Worm (Caenorhabditis elegans): Measurements from ENCODE around the gene mel-32.

mel-32 gene

ce11 chrIII:6453665-6454064 is 10.9 kb upstream of the mel-32 start (continued):
- no peak for TF ChIP-seq nfya-2 (GFP tag; IDR thresholded peaks at IDR 0.05)
- no peak for TF ChIP-seq ceh-58 (GFP tag; IDR thresholded peaks at IDR 0.05)
- no peak for TF ChIP-seq gei-17 (GFP tag; optimal IDR thresholded peaks at IDR 0.05)
- TF ChIP-seq F57C9.4 (tag; optimal IDR thresholded peaks at IDR 0.05): no peak
- TF ChIP-seq B0019.2 (GFP tag; conservative IDR thresholded peaks at IDR 0.05): no peak
- no peak for TF ChIP-seq ccch-3 (GFP tag; optimal IDR thresholded peaks at IDR 0.05)
- TF ChIP-seq rec-8 (tag; optimal IDR thresholded peaks at IDR 0.05): no peak
- no peak for TF ChIP-seq T26A5.8 (tag; optimal IDR thresholded peaks at IDR 0.05)
- no peak for TF ChIP-seq unc-130 (GFP tag; optimal IDR thresholded peaks at IDR 0.05)
- no peak for TF ChIP-seq hlh-12 (tag; optimal IDR thresholded peaks at IDR 0.05)
- TF ChIP-seq lag-1 (GFP tag; IDR thresholded peaks at IDR 0.05): no peak
- TF ChIP-seq pbrm-1 (GFP tag; IDR thresholded peaks at IDR 0.05): peak; percentile 76
- TF ChIP-seq snpc-1.1 (tag; optimal IDR thresholded peaks at IDR 0.05; ENCODE audit: insufficient read depth): no peak
- no peak for TF ChIP-seq hmg-20 (GFP tag; IDR thresholded peaks at IDR 0.05)
- peak; percentile 52 for TF ChIP-seq lin-40 (tag; optimal IDR thresholded peaks at IDR 0.05)
- TF ChIP-seq athp-1 (tag; optimal IDR thresholded peaks at IDR 0.05): no peak
- no peak for TF ChIP-seq F22D6.2 (tag; optimal IDR thresholded peaks at IDR 0.05)
- TF ChIP-seq attf-5 (GFP tag; optimal IDR thresholded peaks at IDR 0.05): peak; percentile 98
- no peak for TF ChIP-seq bed-2 (GFP tag; IDR thresholded peaks at IDR 0.05)
- peak; percentile 44 for TF ChIP-seq pha-4 (tag; optimal IDR thresholded peaks at IDR 0.05)
- TF ChIP-seq ceh-100 (GFP tag; IDR thresholded peaks at IDR 0.05): peak; percentile 34; the same call in 1 of the 2 replicates
- no peak for TF ChIP-seq ztf-25 (GFP tag; IDR thresholded peaks at IDR 0.05)
- no peak for TF ChIP-seq mel-28 (tag; optimal IDR thresholded peaks at IDR 0.05; ENCODE audit: borderline replicate concordance)
- TF ChIP-seq him-1 (tag; optimal IDR thresholded peaks at IDR 0.05): no peak
- TF ChIP-seq mes-4 (tag; optimal IDR thresholded peaks at IDR 0.05): no peak
- no peak for TF ChIP-seq mxl-1 (tag; optimal IDR thresholded peaks at IDR 0.05)
- peak; percentile 38 for TF ChIP-seq K12H6.12 (tag; optimal IDR thresholded peaks at IDR 0.05)
- TF ChIP-seq C06A6.2 (GFP tag; conservative IDR thresholded peaks at IDR 0.05): no peak
- TF ChIP-seq ceh-40 (GFP tag; IDR thresholded peaks at IDR 0.05): no peak
- TF ChIP-seq let-607 (tag; optimal IDR thresholded peaks at IDR 0.05): no peak
- no peak for TF ChIP-seq unc-62 (GFP tag; optimal IDR thresholded peaks at IDR 0.05)
- no peak for TF ChIP-seq ama-1 (optimal IDR thresholded peaks at IDR 0.05)
- no peak for TF ChIP-seq ama-1 (GFP tag; optimal IDR thresholded peaks at IDR 0.05)
- no peak for TF ChIP-seq nfya-1 (tag; optimal IDR thresholded peaks at IDR 0.05; ENCODE audit: borderline replicate concordance, insufficient read depth)
- TF ChIP-seq F55B11.4 (tag; optimal IDR thresholded peaks at IDR 0.05; ENCODE audit: borderline replicate concordance, insufficient read depth): no peak
- peak; percentile 43; the same call in 1 of the 2 replicates for TF ChIP-seq egrh-3 (GFP tag; IDR thresholded peaks at IDR 0.05)
- TF ChIP-seq cebp-1 (GFP tag; IDR thresholded peaks at IDR 0.05): no peak
- TF ChIP-seq cebp-1 (tag; optimal IDR thresholded peaks at IDR 0.05): peak; percentile 81
- peak; percentile 46 for TF ChIP-seq efl-1 (GFP tag; optimal IDR thresholded peaks at IDR 0.05)
- TF ChIP-seq Y53G8AR.9 (GFP tag; conservative IDR thresholded peaks at IDR 0.05): peak; percentile 55; the same call in 1 of the 2 replicates
- TF ChIP-seq hmg-1.2 (GFP tag; IDR thresholded peaks at IDR 0.05): peak; percentile 68; the same call in 1 of the 2 replicates
- peak; percentile 77 for TF ChIP-seq mcd-1 (GFP tag; IDR thresholded peaks at IDR 0.05)
- 0 out of 2 replicates have a peak, but pooled peaks have one; percentile 43 for TF ChIP-seq Y67H2A.10 (GFP tag; conservative IDR thresholded peaks at IDR 0.05)
- peak; percentile 82 for TF ChIP-seq nhr-80 (tag; optimal IDR thresholded peaks at IDR 0.05)
- TF ChIP-seq ets-4 (GFP tag; optimal IDR thresholded peaks at IDR 0.05): no peak
- no peak for TF ChIP-seq egl-44 (GFP tag; IDR thresholded peaks at IDR 0.05)
- no peak for TF ChIP-seq bed-1 (GFP tag; IDR thresholded peaks at IDR 0.05)
- no peak for TF ChIP-seq F52B5.7 (tag; optimal IDR thresholded peaks at IDR 0.05)
- TF ChIP-seq F57A8.1 (GFP tag; optimal IDR thresholded peaks at IDR 0.05): no peak
- TF ChIP-seq D2030.7 (GFP tag; IDR thresholded peaks at IDR 0.05): peak; percentile 67

Measured in whole organism, young adult.